Worm (Caenorhabditis elegans): ENCODE results near the gene R07E5.19.

Gene R07E5.19

DNA sequence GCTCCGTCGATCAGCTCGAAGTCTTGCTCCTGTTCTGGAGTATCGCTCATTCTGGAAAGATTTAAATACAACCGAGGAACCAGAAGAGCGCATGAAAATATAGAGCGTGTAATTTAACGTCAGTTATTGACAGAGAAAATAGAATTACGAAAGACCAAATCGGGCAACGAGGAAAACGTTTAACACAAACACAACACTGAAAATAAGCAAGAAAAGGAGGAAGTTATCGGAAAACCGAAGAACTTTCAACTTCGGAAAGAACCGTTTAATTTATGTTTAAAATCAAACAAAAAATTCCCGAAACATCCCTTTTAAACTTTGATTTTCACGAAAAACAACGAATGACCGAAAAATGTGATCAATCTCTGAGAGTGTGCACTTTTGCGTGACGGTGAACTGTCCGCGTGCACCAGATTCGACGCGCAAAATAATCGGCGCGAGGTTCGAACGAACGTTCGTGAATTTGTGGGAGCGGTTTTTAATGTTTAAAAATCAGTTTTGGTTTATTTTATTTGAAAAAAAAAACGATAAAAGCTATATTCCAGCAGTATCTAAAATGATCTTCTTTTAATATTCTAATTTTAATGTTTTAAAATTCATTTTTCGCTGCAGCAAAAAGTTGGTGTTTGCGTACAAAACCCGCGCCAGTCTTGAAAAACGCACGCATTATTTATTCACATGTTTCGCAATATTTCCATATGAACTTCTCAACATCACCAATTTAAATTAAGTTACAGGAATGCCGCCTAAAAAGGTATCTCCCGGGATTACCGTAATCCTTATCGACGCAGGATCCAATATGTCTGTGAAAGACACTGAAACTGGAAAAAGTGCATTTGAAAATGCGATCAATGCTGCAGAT is 1.5 kb upstream of the R07E5.19 start, which contains the start of the genes R07E5.7 and cku-80:
Gene R07E5.7 (minus strand): TSS at position 51 of the 862 bp plus-strand sequence.
Gene cku-80 (plus strand): TSS at position 732 of the 862 bp plus-strand sequence.
- no peak for TF ChIP-seq Y48G9A.11 (GFP tag; IDR thresholded peaks at IDR 0.05)
- no peak for TF ChIP-seq fkh-10 (GFP tag; optimal IDR thresholded peaks at IDR 0.05)
- TF ChIP-seq nhr-48 (tag; optimal IDR thresholded peaks at IDR 0.05) = peak; percentile 17
- no peak for TF ChIP-seq unc-130 (GFP tag; optimal IDR thresholded peaks at IDR 0.05)
- no peak for TF ChIP-seq egl-43 (GFP tag; IDR thresholded peaks at IDR 0.05)
- peak; percentile 47 for TF ChIP-seq ztf-7 (tag; optimal IDR thresholded peaks at IDR 0.05)
- TF ChIP-seq ceh-82 (tag; optimal IDR thresholded peaks at IDR 0.05) = no peak
- TF ChIP-seq pha-4 (GFP tag; IDR thresholded peaks at IDR 0.05) = no peak
- no peak for TF ChIP-seq pha-4 (tag; optimal IDR thresholded peaks at IDR 0.05)
- no peak for TF ChIP-seq F44E2.7 (GFP tag; IDR thresholded peaks at IDR 0.05)
- TF ChIP-seq mdl-1 (tag; optimal IDR thresholded peaks at IDR 0.05) = peak in 1 of 2 experiments; percentile 15
- no peak for TF ChIP-seq fos-1 (tag; optimal IDR thresholded peaks at IDR 0.05)
- TF ChIP-seq daf-16 (GFP tag; optimal IDR thresholded peaks at IDR 0.05) = no peak
- TF ChIP-seq daf-16 (tag; optimal IDR thresholded peaks at IDR 0.05) = peak; percentile 36
- peak; percentile 76 for TF ChIP-seq mes-2 (tag; optimal IDR thresholded peaks at IDR 0.05; ENCODE audit: poor library complexity, severe bottlenecking)
- TF ChIP-seq lsy-2 (tag; optimal IDR thresholded peaks at IDR 0.05) = peak in 1 of 2 experiments; percentile 80
- TF ChIP-seq lin-13 (GFP tag; optimal IDR thresholded peaks at IDR 0.05) = peak; percentile 19
- peak; percentile 92 for TF ChIP-seq hlh-30 (tag; optimal IDR thresholded peaks at IDR 0.05; ENCODE audit: insufficient read depth)
- TF ChIP-seq hmg-1.1 (GFP tag; IDR thresholded peaks at IDR 0.05) = peak; percentile 42; the same call in 1 of the 2 replicates
- TF ChIP-seq duxl-1 (tag; optimal IDR thresholded peaks at IDR 0.05; ENCODE audit: poor library complexity) = peak; percentile 25
- TF ChIP-seq nhr-111 (GFP tag; optimal IDR thresholded peaks at IDR 0.05) = no peak
- TF ChIP-seq lin-15B (tag; optimal IDR thresholded peaks at IDR 0.05) = peak; percentile 33
- no peak for TF ChIP-seq daf-12 (tag; optimal IDR thresholded peaks at IDR 0.05)
- TF ChIP-seq snpc-1.2 (GFP tag; IDR thresholded peaks at IDR 0.05) = no peak
- TF ChIP-seq mdt-29 (GFP tag; IDR thresholded peaks at IDR 0.05) = no peak
- peak; percentile 70 for TF ChIP-seq lin-38 (GFP tag; IDR thresholded peaks at IDR 0.05)
- peak; percentile 64 for TF ChIP-seq dve-1 (tag; optimal IDR thresholded peaks at IDR 0.05; ENCODE audit: insufficient read depth)
- TF ChIP-seq ama-1 (optimal IDR thresholded peaks at IDR 0.05) = peak; percentile 27
- no peak for TF ChIP-seq T20F7.1 (GFP tag; optimal IDR thresholded peaks at IDR 0.05)
- peak; percentile 40; the same call in 1 of the 2 replicates for TF ChIP-seq dmd-6 (GFP tag; IDR thresholded peaks at IDR 0.05)
- peak; percentile 70 for TF ChIP-seq mep-1 (tag; optimal IDR thresholded peaks at IDR 0.05)
- TF ChIP-seq zag-1 (tag; optimal IDR thresholded peaks at IDR 0.05) = no peak
- TF ChIP-seq unc-39 (tag; optimal IDR thresholded peaks at IDR 0.05) = no peak
- TF ChIP-seq dmd-8 (GFP tag; IDR thresholded peaks at IDR 0.05) = no peak
- no peak for TF ChIP-seq cey-2 (tag; optimal IDR thresholded peaks at IDR 0.05; ENCODE audit: borderline replicate concordance, insufficient read depth)
- TF ChIP-seq ceh-28 (tag; optimal IDR thresholded peaks at IDR 0.05) = no peak
- TF ChIP-seq nhr-77 (tag; optimal IDR thresholded peaks at IDR 0.05) = peak; percentile 17
- TF ChIP-seq Y105C5A.15 (GFP tag; IDR thresholded peaks at IDR 0.05) = no peak
- TF ChIP-seq ctbp-1 (GFP tag; IDR thresholded peaks at IDR 0.05) = no peak
- TF ChIP-seq nhr-28 (tag; optimal IDR thresholded peaks at IDR 0.05) = peak; percentile 39
- peak; percentile 55 for TF ChIP-seq rbr-2 (tag; optimal IDR thresholded peaks at IDR 0.05)
- TF ChIP-seq dpl-1 (GFP tag; optimal IDR thresholded peaks at IDR 0.05) = peak; percentile 88
- no peak for TF ChIP-seq vab-7 (GFP tag; IDR thresholded peaks at IDR 0.05)
- peak; percentile 55 for TF ChIP-seq hlh-11 (tag; optimal IDR thresholded peaks at IDR 0.05)
- 0 out of 2 replicates have a peak, but pooled peaks have one; percentile 35 for TF ChIP-seq daf-19 (GFP tag; conservative IDR thresholded peaks at IDR 0.05)
- TF ChIP-seq tag-97 (GFP tag; IDR thresholded peaks at IDR 0.05) = no peak
- TF ChIP-seq lir-3 (tag; optimal IDR thresholded peaks at IDR 0.05) = no peak
- TF ChIP-seq ceh-62 (tag; optimal IDR thresholded peaks at IDR 0.05) = no peak
- no peak for TF ChIP-seq nhr-6 (tag; optimal IDR thresholded peaks at IDR 0.05)
- TF ChIP-seq hif-1 (tag; optimal IDR thresholded peaks at IDR 0.05) = peak in 1 of 2 experiments; percentile 72

All from whole organism, L4 larva.